Fruit fly (Drosophila melanogaster) whole organism, prepupa: ENCODE results near the gene CG4907.

ENCODE experiments used
- Blimp-1 ChIP-seq: fragments of 200-800 bp; sonication (Bioruptor generic); optimal IDR thresholded peaks from 3 replicates; lab custom pipeline; 2017; ENCODE audit warnings: missing biosample characterization, missing genetic modification characterization, mild to moderate bottlenecking, moderate library complexity, missing genetic modification reagents
- CG10631 ChIP-seq: fragments of 200-800 bp; sonication (Bioruptor generic); optimal IDR thresholded peaks from 2 replicates; lab custom pipeline; 2016; ENCODE audit warnings: missing biosample characterization, missing genetic modification characterization
- CG11294 ChIP-seq: fragments of 200-800 bp; sonication (Bioruptor generic); IDR thresholded peaks from 2 replicates; pipeline ENCODE4 v1.3.6; 2022; ENCODE audit warnings: missing biosample characterization, missing genetic modification characterization
- CG11902 ChIP-seq: fragments of 200-800 bp; sonication (Bioruptor generic); optimal IDR thresholded peaks from 3 replicates; lab custom pipeline; 2016; ENCODE audit warnings: missing biosample characterization, missing genetic modification characterization
- CG15336 ChIP-seq: fragments of 200-800 bp; sonication (Bioruptor generic); IDR thresholded peaks from 2 replicates; pipeline ENCODE4 v1.3.6; 2022; ENCODE audit warnings: missing biosample characterization, missing genetic modification characterization
- CG1621 ChIP-seq: fragments of 200-800 bp; sonication (Bioruptor generic); optimal IDR thresholded peaks from 3 replicates; lab custom pipeline; 2018; ENCODE audit warnings: missing biosample characterization, mild to moderate bottlenecking, missing genetic modification characterization
- CG16779 ChIP-seq: fragments of 200-800 bp; sonication (Bioruptor generic); optimal IDR thresholded peaks from 3 replicates; lab custom pipeline; 2017; ENCODE audit warnings: missing biosample characterization, mild to moderate bottlenecking, missing genetic modification characterization
- CG3032 ChIP-seq: fragments of 200-800 bp; optimal IDR thresholded peaks from 2 replicates; lab custom pipeline; 2019; ENCODE audit warnings: missing biosample characterization, mild to moderate bottlenecking, missing genetic modification characterization, moderate library complexity
- CG31627 ChIP-seq: fragments of 200-800 bp; sonication (Bioruptor generic); optimal IDR thresholded peaks from 3 replicates; lab custom pipeline; 2016; ENCODE audit warnings: missing biosample characterization, missing genetic modification characterization
- CG32006 ChIP-seq: fragments of 200-800 bp; sonication (Bioruptor generic); optimal IDR thresholded peaks from 3 replicates; lab custom pipeline; 2017; ENCODE audit warnings: missing biosample characterization, mild to moderate bottlenecking, missing genetic modification characterization
- CG34406 ChIP-seq: fragments of 200-800 bp; sonication (Bioruptor generic); optimal IDR thresholded peaks from 3 replicates; lab custom pipeline; 2016; ENCODE audit warnings: missing biosample characterization, missing genetic modification characterization
- CG3919 ChIP-seq: fragments of 200-800 bp; sonication (Bioruptor generic); optimal IDR thresholded peaks from 3 replicates; lab custom pipeline; 2016; ENCODE audit warnings: missing biosample characterization, missing genetic modification characterization
- CG4318 ChIP-seq: fragments of 200-800 bp; sonication (Bioruptor generic); optimal IDR thresholded peaks from 3 replicates; lab custom pipeline; 2017; ENCODE audit warnings: missing biosample characterization, mild to moderate bottlenecking, missing genetic modification characterization
- CG6163 ChIP-seq: fragments of 200-800 bp; sonication (Bioruptor generic); IDR thresholded peaks from 3 replicates; pipeline ENCODE4 v1.3.6; 2022; ENCODE audit warnings: missing biosample characterization, missing genetic modification characterization
- CG6276 ChIP-seq: fragments of 200-800 bp; sonication (Bioruptor generic); optimal IDR thresholded peaks from 2 replicates; lab custom pipeline; 2017; ENCODE audit warnings: missing biosample characterization, mild to moderate bottlenecking, missing genetic modification characterization
- CG6792 ChIP-seq: fragments of 200-800 bp; sonication (Bioruptor generic); optimal IDR thresholded peaks from 3 replicates; lab custom pipeline; 2016; ENCODE audit warnings: missing biosample characterization, missing genetic modification characterization
- CG6808 ChIP-seq: fragments of 200-800 bp; sonication (Bioruptor generic); optimal IDR thresholded peaks from 3 replicates; lab custom pipeline; 2017; ENCODE audit warnings: missing biosample characterization, missing genetic modification characterization, mild to moderate bottlenecking, moderate library complexity, missing genetic modification reagents
- CG6854 ChIP-seq: fragments of 200-800 bp; sonication (Bioruptor generic); optimal IDR thresholded peaks from 2 replicates; lab custom pipeline; 2017; ENCODE audit warnings: missing biosample characterization, mild to moderate bottlenecking, missing genetic modification characterization
- CG8319 ChIP-seq: fragments of 200-800 bp; sonication (Bioruptor generic); optimal IDR thresholded peaks from 3 replicates; lab custom pipeline; 2016; ENCODE audit warnings: missing biosample characterization, missing genetic modification characterization
- CG8632 ChIP-seq: fragments of 200-800 bp; sonication (Bioruptor generic); optimal IDR thresholded peaks from 3 replicates; lab custom pipeline; 2016; ENCODE audit warnings: missing biosample characterization, missing genetic modification characterization
- CG9139 ChIP-seq: fragments of 200-800 bp; sonication (Bioruptor generic); optimal IDR thresholded peaks from 3 replicates; lab custom pipeline; 2017; ENCODE audit warnings: missing biosample characterization, mild to moderate bottlenecking, missing genetic modification characterization
- Eip78C ChIP-seq: fragments of 200-800 bp; sonication (Bioruptor generic); peaks from one replicate; lab custom pipeline; 2016; ENCODE audit warnings: missing biosample characterization, missing genetic modification characterization
- Eip93F ChIP-seq: fragments of 200-800 bp; sonication (Bioruptor generic); optimal IDR thresholded peaks from 2 replicates; lab custom pipeline; 2016; ENCODE audit warnings: missing biosample characterization, mild to moderate bottlenecking, missing genetic modification characterization
- Ets21C ChIP-seq: fragments of 200-800 bp; sonication (Bioruptor generic); optimal IDR thresholded peaks from 3 replicates; lab custom pipeline; 2016; ENCODE audit warnings: missing biosample characterization, missing genetic modification characterization
- Gug ChIP-seq: fragments of 200-800 bp; sonication (Bioruptor generic); IDR thresholded peaks from 2 replicates; pipeline ENCODE4 v1.3.6; 2022; ENCODE audit warnings: missing biosample characterization, missing genetic modification characterization
- Hr38 ChIP-seq: sonication (Bioruptor generic); optimal IDR thresholded peaks from 2 replicates; lab custom pipeline; 2016; ENCODE audit warnings: missing biosample characterization, missing genetic modification characterization
- Hr39 ChIP-seq: fragments of 200-800 bp; sonication (Bioruptor generic); optimal IDR thresholded peaks from 2 replicates; lab custom pipeline; 2016; ENCODE audit warnings: missing biosample characterization, missing genetic modification characterization
- Hr4 ChIP-seq: fragments of 200-800 bp; sonication (Bioruptor generic); optimal IDR thresholded peaks from 3 replicates; lab custom pipeline; 2016; ENCODE audit warnings: missing biosample characterization, missing genetic modification characterization
- Met ChIP-seq: fragments of 200-800 bp; sonication (Bioruptor generic); optimal IDR thresholded peaks from 3 replicates; lab custom pipeline; 2016; ENCODE audit warnings: missing biosample characterization, missing genetic modification characterization
- acj6 ChIP-seq: fragments of 200-800 bp; sonication (Bioruptor generic); optimal IDR thresholded peaks from 3 replicates; lab custom pipeline; 2016; ENCODE audit warnings: missing biosample characterization, missing genetic modification characterization
- dsx ChIP-seq: fragments of 200-800 bp; optimal IDR thresholded peaks from 3 replicates; lab custom pipeline; 2019; ENCODE audit warnings: missing biosample characterization, mild to moderate bottlenecking, missing genetic modification characterization, moderate library complexity; ENCODE audit not compliant: poor library complexity, severe bottlenecking
- eg ChIP-seq: fragments of 200-800 bp; sonication (Bioruptor generic); IDR thresholded peaks from 3 replicates; pipeline ENCODE4 v1.3.6; 2022; ENCODE audit warnings: missing biosample characterization, missing genetic modification characterization
- esn ChIP-seq: fragments of 200-800 bp; sonication (Bioruptor generic); optimal IDR thresholded peaks from 2 replicates; lab custom pipeline; 2016; ENCODE audit warnings: missing biosample characterization, mild to moderate bottlenecking, missing genetic modification characterization, moderate library complexity
- fkh ChIP-seq: fragments of 200-800 bp; sonication (Bioruptor generic); optimal IDR thresholded peaks from 3 replicates; lab custom pipeline; 2017; ENCODE audit warnings: missing biosample characterization, mild to moderate bottlenecking, missing genetic modification characterization, moderate library complexity
- lz ChIP-seq: fragments of 200-800 bp; sonication (Bioruptor generic); optimal IDR thresholded peaks from 3 replicates; lab custom pipeline; 2016; ENCODE audit warnings: missing biosample characterization, missing genetic modification characterization
- net ChIP-seq: fragments of 200-800 bp; sonication (Bioruptor generic); optimal IDR thresholded peaks from 3 replicates; lab custom pipeline; 2016; ENCODE audit warnings: missing biosample characterization, missing genetic modification characterization
- salr ChIP-seq, 2 experiments: fragments of 200-800 bp; sonication (Bioruptor generic); optimal IDR thresholded peaks; 3 replicates each; lab custom pipeline; 2016 to 2018; ENCODE audit warnings: missing biosample characterization in 2 of 2, missing genetic modification characterization in 2 of 2, mild to moderate bottlenecking in 1 of 2
- spab ChIP-seq: fragments of 200-800 bp; sonication (Bioruptor generic); optimal IDR thresholded peaks from 2 replicates; lab custom pipeline; 2017; ENCODE audit warnings: missing biosample characterization, mild to moderate bottlenecking, missing genetic modification characterization, missing genetic modification reagents
- svp ChIP-seq: fragments of 200-800 bp; sonication (Bioruptor generic); peaks from one replicate; lab custom pipeline; 2016; ENCODE audit warnings: missing biosample characterization, missing genetic modification characterization
- topi ChIP-seq: fragments of 200-800 bp; sonication (Bioruptor generic); optimal IDR thresholded peaks from 3 replicates; lab custom pipeline; 2016; ENCODE audit warnings: missing biosample characterization, missing genetic modification characterization
- vri ChIP-seq: fragments of 200-800 bp; sonication (Bioruptor generic); optimal IDR thresholded peaks from 3 replicates; lab custom pipeline; 2016; ENCODE audit warnings: missing biosample characterization, mild to moderate bottlenecking, missing genetic modification characterization

CG4907 gene

DNA sequence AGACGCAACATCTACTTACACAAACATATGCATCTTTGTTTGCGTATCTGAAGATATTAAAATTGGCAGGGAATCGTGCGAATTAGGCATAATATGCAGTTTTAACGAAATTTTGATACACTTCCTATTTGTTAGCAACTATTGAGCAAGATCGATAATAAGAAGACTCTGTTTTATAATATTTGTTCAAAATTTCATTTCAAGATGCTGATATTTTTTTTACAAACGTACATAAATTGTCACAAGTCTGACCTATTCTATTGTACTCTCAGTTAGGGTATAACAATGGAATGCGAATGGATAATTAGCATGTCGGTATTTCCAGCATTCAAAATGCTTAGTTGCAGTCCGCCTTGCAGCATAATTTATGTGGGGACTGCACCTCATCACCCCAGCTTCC, 17.3 kb upstream of the CG4907 start:
- TF ChIP-seq CG8632 (GFP tag; lab: Kevin White, UChicago) = no peak
- no peak for TF ChIP-seq Met (GFP tag; lab: Kevin White, UChicago)
- no peak for TF ChIP-seq CG3032 (tag; lab: Kevin White, UChicago)
- TF ChIP-seq CG4318 (GFP tag; lab: Kevin White, UChicago) = peak; percentile 13
- peak; percentile 7 for TF ChIP-seq vri
- no peak for TF ChIP-seq Eip93F (GFP tag; lab: Kevin White, UChicago)
- TF ChIP-seq esn (GFP tag; lab: Kevin White, UChicago) = peak; percentile 41
- TF ChIP-seq svp = peak; percentile 56
- peak; percentile 16 for TF ChIP-seq CG6792 (GFP tag; lab: Kevin White, UChicago)
- TF ChIP-seq CG32006 (GFP tag; lab: Kevin White, UChicago) = peak; percentile 72
- TF ChIP-seq CG6854 (GFP tag; lab: Kevin White, UChicago) = no peak
- TF ChIP-seq CG10631 (GFP tag; lab: Kevin White, UChicago) = peak; percentile 9
- TF ChIP-seq Blimp-1 (GFP tag; lab: Kevin White, UChicago) = no peak
- TF ChIP-seq Hr4 (GFP tag; lab: Kevin White, UChicago) = peak; percentile 67
- TF ChIP-seq CG11294 (GFP tag; lab: Robert Waterston, UW) = peak; percentile 41; the same call in 1 of the 2 replicates
- TF ChIP-seq Gug (GFP tag; lab: Robert Waterston, UW) = peak; percentile 54
- TF ChIP-seq CG31627 (GFP tag; lab: Kevin White, UChicago) = peak; percentile 48
- peak; percentile 16 for TF ChIP-seq lz
- peak; percentile 87 for TF ChIP-seq eg (GFP tag; lab: Robert Waterston, UW)
- peak; percentile 32 for TF ChIP-seq CG8319 (GFP tag; lab: Kevin White, UChicago)
- peak; percentile 80 for TF ChIP-seq CG15336 (GFP tag; lab: Robert Waterston, UW)
- TF ChIP-seq salr (GFP tag; optimal IDR thresholded peaks at IDR 0.05; lab: Kevin White, UChicago) = no peak

DNA sequence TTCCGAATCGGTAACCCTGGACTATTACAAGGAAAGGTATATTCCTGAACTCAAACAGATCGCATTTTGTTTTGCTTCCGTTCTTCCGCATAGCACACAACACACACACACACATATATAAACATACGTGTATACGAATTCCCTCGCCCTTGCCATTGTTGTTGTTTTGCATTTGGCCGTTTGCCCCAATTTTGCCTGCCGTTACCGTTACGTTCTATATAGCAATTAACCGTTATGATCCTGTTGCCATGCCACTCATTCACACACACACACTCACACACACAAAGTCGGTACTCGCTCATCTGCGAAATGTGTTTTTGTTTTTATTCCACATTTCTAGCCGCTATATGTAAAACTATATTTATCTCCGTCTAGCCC, 16.9 kb upstream of the CG4907 start:
- TF ChIP-seq CG4318 (GFP tag; lab: Kevin White, UChicago) (no peak), spab (GFP tag; lab: Kevin White, UChicago) (no peak), acj6 (GFP tag; lab: Kevin White, UChicago) (no peak), CG15336 (GFP tag; lab: Robert Waterston, UW) (no peak), dsx (no peak), CG9139 (GFP tag; lab: Kevin White, UChicago) (no peak), CG32006 (GFP tag; lab: Kevin White, UChicago) (no peak), CG6163 (no peak)

dm6 chr3R:22726771-22727455, 16.4 kb upstream of the CG4907 start, which contains the start of gene CG45049:
Gene CG45049 (plus strand): TSS chr3R:22726967.
- TF ChIP-seq net (GFP tag; lab: Kevin White, UChicago) = no peak
- TF ChIP-seq Eip78C (GFP tag; lab: Kevin White, UChicago) = peak; percentile 35
- peak; percentile 39 for TF ChIP-seq Met (GFP tag; lab: Kevin White, UChicago)
- TF ChIP-seq Hr38 (GFP tag; lab: Kevin White, UChicago) = no peak
- TF ChIP-seq CG3919 (GFP tag; lab: Kevin White, UChicago) = peak; percentile 13
- peak; percentile 9 for TF ChIP-seq Ets21C (GFP tag; lab: Kevin White, UChicago)
- peak; percentile 63 for TF ChIP-seq fkh (GFP tag; lab: Kevin White, UChicago)
- TF ChIP-seq salr (GFP tag; optimal IDR thresholded peaks at IDR 0.05; lab: Kevin White, UChicago) = no peak
- TF ChIP-seq CG6276 (GFP tag; lab: Kevin White, UChicago) = no peak
- no peak for TF ChIP-seq CG11902 (GFP tag; lab: Kevin White, UChicago)
- peak; percentile 4 for TF ChIP-seq Hr4 (GFP tag; lab: Kevin White, UChicago)
- no peak for TF ChIP-seq CG32006 (GFP tag; lab: Kevin White, UChicago)
- TF ChIP-seq CG8319 (GFP tag; lab: Kevin White, UChicago) = no peak
- TF ChIP-seq CG10631 (GFP tag; lab: Kevin White, UChicago) = peak; percentile 34
- no peak for TF ChIP-seq CG6808 (GFP tag; lab: Kevin White, UChicago)
- TF ChIP-seq CG34406 (GFP tag; lab: Kevin White, UChicago) = no peak
- no peak for TF ChIP-seq CG6163
- peak; percentile 13 for TF ChIP-seq topi (GFP tag; lab: Kevin White, UChicago)
- no peak for TF ChIP-seq CG1621 (tag; lab: Kevin White, UChicago)
- TF ChIP-seq Hr39 = peak; percentile 31
- TF ChIP-seq CG16779 = peak; percentile 2
- peak; percentile 26 for TF ChIP-seq lz
